Worm (Caenorhabditis elegans) whole organism, L4 larva: Measurements from ENCODE around the gene atgp-1.

Experiments
- F26F4.8 ChIP-seq: fragments of 200-800 bp; sonication (Bioruptor generic); conservative IDR thresholded peaks from 2 replicates; pipeline ENCODE4 v1.3.6; 2022; ENCODE audit warnings: missing genetic modification characterization, missing compliant biosample characterization
- F37D6.2 ChIP-seq: sonication (generic microtip); optimal IDR thresholded peaks from 2 replicates; lab custom pipeline; 2016; ENCODE audit warnings: mild to moderate bottlenecking, missing genetic modification characterization, missing compliant biosample characterization
- F49E8.2 ChIP-seq: sonication (generic microtip); optimal IDR thresholded peaks from 2 replicates; lab custom pipeline; 2016; ENCODE audit warnings: missing compliant biosample characterization, mild to moderate bottlenecking, missing genetic modification characterization, borderline replicate concordance
- R02D3.7 ChIP-seq: fragments of 150-350 bp; sonication (generic microtip); optimal IDR thresholded peaks from 3 replicates; lab custom pipeline; 2014; ENCODE audit warnings: missing biosample characterization, missing genetic modification characterization
- T20F7.1 ChIP-seq: fragments of 200-800 bp; sonication (Bioruptor generic); optimal IDR thresholded peaks from 2 replicates; lab custom pipeline; 2018; ENCODE audit warnings: mild to moderate bottlenecking, missing genetic modification characterization, missing compliant biosample characterization
- Y48G9A.11 ChIP-seq: fragments of 200-800 bp; sonication (Bioruptor generic); IDR thresholded peaks from 2 replicates; pipeline ENCODE4 v1.3.6; 2022; ENCODE audit warnings: missing genetic modification reagents, missing genetic modification characterization, missing compliant biosample characterization
- Y5F2A.4 ChIP-seq: fragments of 200-800 bp; sonication (Bioruptor generic); optimal IDR thresholded peaks from 2 replicates; lab custom pipeline; 2018; ENCODE audit warnings: mild to moderate bottlenecking, missing genetic modification characterization, missing compliant biosample characterization
- arid-1 ChIP-seq: fragments of 200-800 bp; sonication (Bioruptor generic); conservative IDR thresholded peaks from 2 replicates; pipeline ENCODE4 v1.3.6; 2022; ENCODE audit warnings: missing genetic modification reagents, missing genetic modification characterization, missing compliant biosample characterization
- attf-4 ChIP-seq: sonication (generic microtip); optimal IDR thresholded peaks from 3 replicates; lab custom pipeline; 2017; ENCODE audit warnings: missing biosample characterization, missing genetic modification characterization
- ces-1 ChIP-seq: fragments of 150-350 bp; sonication (generic microtip); optimal IDR thresholded peaks from 4 replicates; lab custom pipeline; 2014; ENCODE audit warnings: missing biosample characterization, missing genetic modification reagents, missing genetic modification characterization
- daf-16 ChIP-seq, 3 experiments: sonication (generic microtip); optimal IDR thresholded peaks; 2 replicates each; lab custom pipeline; 2016 to 2017; ENCODE audit warnings: missing genetic modification characterization in 3 of 3, missing genetic modification reagents in 3 of 3, mild to moderate bottlenecking in 2 of 3, missing compliant biosample characterization in 2 of 3, missing biosample characterization in 1 of 3, moderate library complexity in 1 of 3
- dmd-6 ChIP-seq: fragments of 200-800 bp; sonication (Bioruptor generic); IDR thresholded peaks from 2 replicates; pipeline ENCODE4 v1.3.6; 2022; ENCODE audit warnings: missing genetic modification reagents, missing genetic modification characterization, missing compliant biosample characterization
- dpl-1 ChIP-seq: fragments of 150-350 bp; optimal IDR thresholded peaks from 2 replicates; lab custom pipeline; 2014; ENCODE audit warnings: missing biosample characterization, missing genetic modification reagents, missing genetic modification characterization
- dve-1 ChIP-seq: sonication (generic microtip); optimal IDR thresholded peaks from 2 replicates; lab custom pipeline; 2017; ENCODE audit warnings: antibody characterized with exemption, mild to moderate bottlenecking, missing genetic modification characterization, missing compliant biosample characterization; ENCODE audit not compliant: insufficient read depth
- egl-27 ChIP-seq: sonication (generic microtip); optimal IDR thresholded peaks from 3 replicates; lab custom pipeline; 2017; ENCODE audit warnings: missing biosample characterization, missing genetic modification reagents, missing genetic modification characterization
- fkh-10 ChIP-seq: fragments of 150-350 bp; optimal IDR thresholded peaks from 2 replicates; lab custom pipeline; 2014; ENCODE audit warnings: missing biosample characterization, missing genetic modification reagents, missing genetic modification characterization
- fos-1 ChIP-seq: fragments of 150-350 bp; optimal IDR thresholded peaks from 2 replicates; lab custom pipeline; 2014; ENCODE audit warnings: missing biosample characterization, missing genetic modification characterization
- hlh-11 ChIP-seq: fragments of 200-800 bp; sonication (Bioruptor generic); optimal IDR thresholded peaks from 2 replicates; lab custom pipeline; 2018; ENCODE audit warnings: mild to moderate bottlenecking, missing genetic modification characterization, missing compliant biosample characterization
- hlh-30 ChIP-seq: sonication (generic microtip); optimal IDR thresholded peaks from 2 replicates; lab custom pipeline; 2017; ENCODE audit warnings: antibody characterized with exemption, mild to moderate bottlenecking, missing genetic modification characterization, missing compliant biosample characterization; ENCODE audit not compliant: insufficient read depth
- jun-1 ChIP-seq: fragments of 150-350 bp; optimal IDR thresholded peaks from 2 replicates; lab custom pipeline; 2014; ENCODE audit warnings: missing biosample characterization, missing genetic modification reagents, missing genetic modification characterization
- lim-7 ChIP-seq: fragments of 200-800 bp; sonication (Bioruptor generic); IDR thresholded peaks from 2 replicates; pipeline ENCODE4 v1.3.6; 2022; ENCODE audit warnings: missing genetic modification characterization, missing compliant biosample characterization
- lin-38 ChIP-seq: fragments of 200-800 bp; sonication (Bioruptor generic); IDR thresholded peaks from 2 replicates; pipeline ENCODE4 v1.3.6; 2022; ENCODE audit warnings: missing genetic modification reagents, missing genetic modification characterization, missing compliant biosample characterization
- lsy-2 ChIP-seq, 2 experiments: fragments of 150-350 bp in 1 of 2; sonication (generic microtip) in 1 of 2; optimal IDR thresholded peaks; 2 replicates each; lab custom pipeline; 2014 to 2017; ENCODE audit warnings: missing biosample characterization in 2 of 2, missing genetic modification characterization in 2 of 2
- madf-9 ChIP-seq: fragments of 200-800 bp; sonication (Bioruptor generic); conservative IDR thresholded peaks from 2 replicates; pipeline ENCODE4 v1.3.6; 2022; ENCODE audit warnings: missing genetic modification reagents, missing genetic modification characterization, missing compliant biosample characterization
- mdl-1 ChIP-seq, 2 experiments: fragments of 150-350 bp in 1 of 2; sonication (generic microtip) in 1 of 2; optimal IDR thresholded peaks; 2 replicates each; lab custom pipeline; 2014 to 2017; ENCODE audit warnings: missing biosample characterization in 2 of 2, missing genetic modification characterization in 2 of 2
- mdt-29 ChIP-seq: fragments of 200-800 bp; sonication (Bioruptor generic); IDR thresholded peaks from 2 replicates; pipeline ENCODE4 v1.3.6; 2022; ENCODE audit warnings: missing genetic modification reagents, missing genetic modification characterization, missing compliant biosample characterization
- mep-1 ChIP-seq: fragments of 150-350 bp; sonication (generic microtip); optimal IDR thresholded peaks from 3 replicates; lab custom pipeline; 2014; ENCODE audit warnings: missing biosample characterization, missing genetic modification characterization
- mes-2 ChIP-seq: sonication (generic microtip); optimal IDR thresholded peaks from 2 replicates; lab custom pipeline; 2016; ENCODE audit warnings: missing genotype, mild to moderate bottlenecking, missing genetic modification characterization, missing compliant biosample characterization; ENCODE audit not compliant: poor library complexity, severe bottlenecking
- mxl-3 ChIP-seq: fragments of 200-800 bp; sonication (Bioruptor generic); optimal IDR thresholded peaks from 2 replicates; lab custom pipeline; 2018; ENCODE audit warnings: mild to moderate bottlenecking, missing genetic modification characterization, missing compliant biosample characterization
- nhr-11 ChIP-seq: fragments of 150-350 bp; optimal IDR thresholded peaks from 2 replicates; lab custom pipeline; 2014; ENCODE audit warnings: missing biosample characterization, missing genetic modification characterization
- nhr-237 ChIP-seq: sonication (generic microtip); optimal IDR thresholded peaks from 2 replicates; lab custom pipeline; 2017; ENCODE audit warnings: missing biosample characterization, missing genetic modification characterization
- nhr-28 ChIP-seq: fragments of 150-350 bp; optimal IDR thresholded peaks from 2 replicates; lab custom pipeline; 2014; ENCODE audit warnings: missing biosample characterization, missing genetic modification characterization
- nhr-41 ChIP-seq: fragments of 200-800 bp; sonication (Bioruptor generic); IDR thresholded peaks from 2 replicates; pipeline ENCODE4 v1.3.6; 2022; ENCODE audit warnings: missing genetic modification reagents, missing genetic modification characterization, missing compliant biosample characterization
- nhr-48 ChIP-seq: sonication (generic microtip); optimal IDR thresholded peaks from 2 replicates; lab custom pipeline; 2016; ENCODE audit warnings: mild to moderate bottlenecking, missing genetic modification characterization, missing compliant biosample characterization
- nhr-77 ChIP-seq: fragments of 150-350 bp; optimal IDR thresholded peaks from 2 replicates; lab custom pipeline; 2014; ENCODE audit warnings: missing biosample characterization, missing genetic modification characterization
- pha-4 ChIP-seq, 2 experiments: fragments of 150-350 bp in 1 of 2; fragments of 200-800 bp in 1 of 2; sonication (Bioruptor generic) in 1 of 2; IDR thresholded peaks in 1 of 2; optimal IDR thresholded peaks in 1 of 2; 2 replicates each; pipeline versions ENCODE4 v1.3.6 to Lab custom; 2014 to 2022; ENCODE audit warnings: missing genetic modification characterization in 2 of 2, missing genetic modification reagents in 2 of 2, missing biosample characterization in 1 of 2, missing compliant biosample characterization in 1 of 2
- pqm-1 ChIP-seq: sonication (generic microtip); optimal IDR thresholded peaks from 2 replicates; lab custom pipeline; 2017; ENCODE audit warnings: missing biosample characterization, missing genetic modification characterization
- saeg-2 ChIP-seq: fragments of 200-800 bp; sonication (Bioruptor generic); IDR thresholded peaks from 2 replicates; pipeline ENCODE4 v1.3.6; 2022; ENCODE audit warnings: missing genetic modification reagents, missing genetic modification characterization, missing compliant biosample characterization
- skn-1 ChIP-seq: fragments of 150-350 bp; optimal IDR thresholded peaks from 2 replicates; lab custom pipeline; 2014; ENCODE audit warnings: missing biosample characterization, missing genetic modification characterization
- snpc-1.2 ChIP-seq: fragments of 200-800 bp; sonication (Bioruptor generic); IDR thresholded peaks from 2 replicates; pipeline ENCODE4 v1.3.6; 2022; ENCODE audit warnings: missing genetic modification reagents, missing genetic modification characterization, missing compliant biosample characterization
- spr-1 ChIP-seq: sonication (generic microtip); optimal IDR thresholded peaks from 2 replicates; lab custom pipeline; 2016; ENCODE audit warnings: mild to moderate bottlenecking, missing genetic modification characterization, missing compliant biosample characterization
- tag-97 ChIP-seq: fragments of 200-800 bp; sonication (Bioruptor generic); IDR thresholded peaks from 2 replicates; pipeline ENCODE4 v1.3.6; 2022; ENCODE audit warnings: missing genetic modification characterization, missing compliant biosample characterization
- tra-1 ChIP-seq: fragments of 200-800 bp; sonication (Bioruptor generic); IDR thresholded peaks from 2 replicates; pipeline ENCODE4 v1.3.6; 2022; ENCODE audit warnings: missing genetic modification reagents, missing genetic modification characterization, missing compliant biosample characterization
- zip-2 ChIP-seq: fragments of 150-350 bp; optimal IDR thresholded peaks from 2 replicates; lab custom pipeline; 2014; ENCODE audit warnings: missing biosample characterization, missing genetic modification characterization
- ztf-11 ChIP-seq: fragments of 150-350 bp; optimal IDR thresholded peaks from 2 replicates; lab custom pipeline; 2014; ENCODE audit warnings: missing biosample characterization, missing genetic modification characterization
- ztf-7 ChIP-seq: fragments of 150-350 bp; optimal IDR thresholded peaks from 2 replicates; lab custom pipeline; 2014; ENCODE audit warnings: missing biosample characterization, missing genetic modification characterization

The atgp-1 gene

DNA sequence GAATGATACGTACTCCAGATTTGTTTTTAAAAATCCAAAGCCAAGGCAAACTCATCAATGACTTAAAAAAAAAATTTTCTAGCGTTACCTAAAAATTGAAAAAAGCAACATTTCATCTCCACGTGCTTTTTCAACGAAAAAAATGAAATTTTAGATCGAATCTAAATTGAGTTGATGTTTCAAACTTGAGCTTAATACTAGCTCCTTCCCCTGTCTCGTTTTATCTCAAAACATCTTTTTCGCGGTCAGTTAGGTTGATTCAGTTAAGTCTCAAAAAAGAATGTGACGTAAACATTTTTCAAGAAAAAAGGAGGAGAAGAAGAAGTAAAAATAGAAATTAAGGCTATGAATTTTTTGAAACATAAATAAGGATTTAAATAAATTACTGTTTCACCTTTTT is 32.1 kb upstream of the atgp-1 start:
- peak; percentile 64 for TF ChIP-seq fkh-10
- TF ChIP-seq dpl-1 = no peak
- no peak for TF ChIP-seq F26F4.8 (GFP tag; lab: Robert Waterston, UW)

DNA sequence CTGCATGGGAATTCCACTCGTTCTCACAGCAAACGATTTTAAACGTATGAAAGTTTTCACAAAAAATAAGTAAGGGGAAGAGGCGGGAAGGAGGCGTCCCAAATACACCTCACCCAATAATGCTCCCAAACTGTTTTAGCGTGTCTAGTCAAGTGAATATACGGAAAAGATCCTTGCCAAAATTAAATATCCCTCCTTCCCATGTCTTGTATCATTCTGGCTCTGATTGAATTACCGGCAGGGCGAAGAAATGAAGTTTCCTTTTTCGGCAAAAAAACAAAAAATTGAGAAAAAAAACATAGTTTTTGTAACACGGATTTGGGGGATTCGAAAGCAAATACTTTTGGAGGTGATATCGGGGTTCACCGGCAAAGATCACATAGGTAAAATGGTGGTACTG is 30.2 kb upstream of the atgp-1 start:
- no peak for TF ChIP-seq attf-4 (tag; lab: Kevin White, UChicago)
- TF ChIP-seq fos-1 = no peak
- no peak for TF ChIP-seq mes-2 (tag; lab: Kevin White, UChicago)
- peak; percentile 17 for TF ChIP-seq ces-1 (GFP tag; lab: Kevin White, UChicago)
- TF ChIP-seq egl-27 (tag; lab: Kevin White, UChicago) = no peak
- no peak for TF ChIP-seq madf-9 (GFP tag; lab: Robert Waterston, UW)
- TF ChIP-seq nhr-11 (tag; lab: Kevin White, UChicago) = no peak
- TF ChIP-seq tag-97 (GFP tag; lab: Robert Waterston, UW) = no peak

DNA sequence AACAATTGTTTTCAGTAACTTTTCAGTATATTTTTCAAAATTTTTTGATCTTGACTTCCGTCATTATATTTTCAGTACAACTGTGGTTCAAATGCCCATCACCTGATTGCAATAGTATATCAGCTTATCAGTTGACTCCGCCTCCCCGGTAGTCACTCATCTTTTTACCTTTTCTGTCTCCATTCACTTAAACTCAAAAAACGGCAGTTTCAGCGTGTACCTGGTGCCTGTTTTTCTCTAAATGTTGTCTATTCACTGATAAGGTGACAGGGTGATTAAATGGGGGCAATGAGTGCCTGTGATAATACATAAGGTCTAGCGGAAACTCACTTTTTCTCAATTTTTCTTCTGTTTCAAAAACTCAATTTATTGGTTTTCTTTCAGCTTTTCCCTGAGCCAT is 23.9 kb upstream of the atgp-1 start, which contains the start of gene ZK550.2:
Gene ZK550.2, plus strand, starts transcription at position 385 of the 400 bp plus-strand sequence.
- TF ChIP-seq lsy-2 (tag; optimal IDR thresholded peaks at IDR 0.05; lab: Kevin White, UChicago) = no peak
- TF ChIP-seq daf-16 (GFP tag; optimal IDR thresholded peaks at IDR 0.05; lab: Kevin White, UChicago) = peak in 1 of 2 experiments; percentile 32
- TF ChIP-seq daf-16 (tag; optimal IDR thresholded peaks at IDR 0.05; lab: Kevin White, UChicago) = peak; percentile 95
- no peak for TF ChIP-seq T20F7.1 (GFP tag; lab: Kevin White, UChicago)
- peak; percentile 10 for TF ChIP-seq zip-2 (tag; lab: Kevin White, UChicago)
- no peak for TF ChIP-seq lim-7 (GFP tag; lab: Robert Waterston, UW)
- TF ChIP-seq nhr-77 (tag; lab: Kevin White, UChicago) = peak; percentile 92
- TF ChIP-seq tag-97 (GFP tag; lab: Robert Waterston, UW) = no peak
- TF ChIP-seq skn-1 (tag; lab: Kevin White, UChicago) = no peak
- TF ChIP-seq Y5F2A.4 (GFP tag; lab: Kevin White, UChicago) = no peak
- peak; percentile 74 for TF ChIP-seq hlh-30 (tag; lab: Kevin White, UChicago)
- no peak for TF ChIP-seq Y48G9A.11 (GFP tag; lab: Robert Waterston, UW)
- no peak for TF ChIP-seq spr-1 (tag; lab: Kevin White, UChicago)
- peak; percentile 100 for TF ChIP-seq pqm-1
- TF ChIP-seq F37D6.2 (tag; lab: Kevin White, UChicago) = no peak
- TF ChIP-seq mep-1 (tag; lab: Kevin White, UChicago) = peak; percentile 46
- TF ChIP-seq tra-1 (GFP tag; lab: Robert Waterston, UW) = peak; percentile 87
- TF ChIP-seq fos-1 = peak; percentile 68
- TF ChIP-seq nhr-237 (tag; lab: Kevin White, UChicago) = no peak
- TF ChIP-seq snpc-1.2 (GFP tag; lab: Robert Waterston, UW) = no peak
- TF ChIP-seq mdl-1 (tag; optimal IDR thresholded peaks at IDR 0.05; lab: Kevin White, UChicago) = peak in 1 of 2 experiments; percentile 33
- peak; percentile 60 for TF ChIP-seq mxl-3 (GFP tag; lab: Kevin White, UChicago)
- no peak for TF ChIP-seq egl-27 (tag; lab: Kevin White, UChicago)
- TF ChIP-seq nhr-41 (GFP tag; lab: Robert Waterston, UW) = peak; percentile 84
- peak; percentile 90 for TF ChIP-seq dve-1 (tag; lab: Kevin White, UChicago)
- TF ChIP-seq arid-1 (GFP tag; lab: Robert Waterston, UW) = peak; percentile 56; the same call in 1 of the 2 replicates
- TF ChIP-seq dmd-6 (GFP tag; lab: Robert Waterston, UW) = peak; percentile 98
- TF ChIP-seq F49E8.2 (tag; lab: Kevin White, UChicago) = no peak
- peak; percentile 51 for TF ChIP-seq jun-1 (tag; lab: Kevin White, UChicago)
- peak; percentile 95 for TF ChIP-seq hlh-11
- no peak for TF ChIP-seq ztf-11 (tag; lab: Kevin White, UChicago)
- TF ChIP-seq saeg-2 (GFP tag; lab: Robert Waterston, UW) = 0 out of 2 replicates have a peak, but pooled peaks have one; percentile 35
- TF ChIP-seq fkh-10 = no peak
- TF ChIP-seq nhr-28 (tag; lab: Kevin White, UChicago) = peak; percentile 89
- TF ChIP-seq ztf-7 = no peak
- TF ChIP-seq mdt-29 = 0 out of 2 replicates have a peak, but pooled peaks have one; percentile 10
- TF ChIP-seq R02D3.7 (tag; lab: Kevin White, UChicago) = no peak
- no peak for TF ChIP-seq pha-4 (GFP tag; IDR thresholded peaks at IDR 0.05; lab: Robert Waterston, UW)
- TF ChIP-seq pha-4 (tag; optimal IDR thresholded peaks at IDR 0.05; lab: Kevin White, UChicago) = no peak
- no peak; the same call in 1 of the 2 replicates for TF ChIP-seq lin-38 (GFP tag; lab: Robert Waterston, UW)
- peak; percentile 96 for TF ChIP-seq nhr-48 (tag; lab: Kevin White, UChicago)
